Fruit fly (Drosophila melanogaster) whole organism, adult: ENCODE results near the gene CG11035.

Source experiments
- CG11617 ChIP-seq: fragments of 200-800 bp; sonication (Bioruptor generic); optimal IDR thresholded peaks from 2 replicates; lab custom pipeline; 2017; ENCODE audit warnings: mild to moderate bottlenecking, missing biosample characterization, missing genetic modification reagents, missing genetic modification characterization
- CG1620 ChIP-seq: fragments of 200-800 bp; sonication (Bioruptor generic); optimal IDR thresholded peaks from 2 replicates; lab custom pipeline; 2016; ENCODE audit warnings: missing biosample characterization, missing genetic modification characterization
- CG33017 ChIP-seq: fragments of 200-800 bp; sonication (Bioruptor generic); optimal IDR thresholded peaks from 2 replicates; lab custom pipeline; 2018; ENCODE audit warnings: missing biosample characterization, mild to moderate bottlenecking, missing genetic modification characterization, moderate library complexity
- CG7101 ChIP-seq: fragments of 200-800 bp; sonication (Bioruptor generic); optimal IDR thresholded peaks from 2 replicates; lab custom pipeline; 2018; ENCODE audit warnings: missing biosample characterization, mild to moderate bottlenecking, missing genetic modification characterization, moderate library complexity
- Clk ChIP-seq: fragments of 200-800 bp; sonication (Bioruptor generic); optimal IDR thresholded peaks from 2 replicates; lab custom pipeline; 2017; ENCODE audit warnings: missing biosample characterization, missing genetic modification characterization
- Crg-1 ChIP-seq: fragments of 200-800 bp; sonication (Bioruptor generic); optimal IDR thresholded peaks from 2 replicates; lab custom pipeline; 2016; ENCODE audit warnings: missing biosample characterization, missing genetic modification characterization
- Hr96 ChIP-seq: fragments of 200-800 bp; sonication (Bioruptor generic); optimal IDR thresholded peaks from 2 replicates; lab custom pipeline; 2016; ENCODE audit warnings: missing biosample characterization, missing genetic modification characterization
- Mnt ChIP-seq: fragments of 200-800 bp; sonication (Bioruptor generic); optimal IDR thresholded peaks from 2 replicates; lab custom pipeline; 2016; ENCODE audit warnings: missing biosample characterization, mild to moderate bottlenecking, missing genetic modification characterization
- bab1 ChIP-seq: fragments of 200-800 bp; sonication (Bioruptor generic); optimal IDR thresholded peaks from 3 replicates; lab custom pipeline; 2019; ENCODE audit warnings: missing biosample characterization, mild to moderate bottlenecking, missing genetic modification characterization, moderate library complexity
- cnc ChIP-seq, 2 experiments: fragments of >200 bp; optimal IDR thresholded peaks; 2 replicates each; lab custom pipeline; 2017
- kay ChIP-seq: fragments of 200-800 bp; sonication (Bioruptor generic); peaks from one replicate; lab custom pipeline; 2016; ENCODE audit warnings: missing biosample characterization, missing genetic modification characterization, borderline replicate concordance
- ovo ChIP-seq: fragments of 200-800 bp; sonication (Bioruptor generic); optimal IDR thresholded peaks from 2 replicates; lab custom pipeline; 2016; ENCODE audit warnings: missing biosample characterization, missing genetic modification characterization
- tj ChIP-seq: fragments of 200-800 bp; sonication (Bioruptor generic); optimal IDR thresholded peaks from 3 replicates; lab custom pipeline; 2017; ENCODE audit warnings: missing biosample characterization, mild to moderate bottlenecking, missing genetic modification characterization, moderate library complexity

CG11035 gene

dm6 chr3R:7990799-7991423 is 41.9 kb downstream of the CG11035 start:
- TF ChIP-seq ovo (GFP tag; lab: Kevin White, UChicago) (no peak), Crg-1 (no peak), Mnt (GFP tag; lab: Kevin White, UChicago) (no peak), kay (no peak), cnc (optimal IDR thresholded peaks at IDR 0.05; lab: Kevin White, UChicago) (no peak), CG1620 (GFP tag; lab: Kevin White, UChicago) (no peak), CG11617 (GFP tag; lab: Kevin White, UChicago) (no peak)

- TF ChIP-seq CG33017 (no peak), Hr96 (GFP tag; lab: Kevin White, UChicago) (no peak), CG7101 (tag; lab: Kevin White, UChicago) (no peak), kay (no peak), Crg-1 (no peak), ovo (GFP tag; lab: Kevin White, UChicago) (no peak), tj (GFP tag; lab: Kevin White, UChicago) (no peak), cnc (optimal IDR thresholded peaks at IDR 0.05; lab: Kevin White, UChicago) (no peak), CG11617 (GFP tag; lab: Kevin White, UChicago) (no peak), bab1 (no peak)
Measured at dm6 chr3R:7990257-7990656, 42.6 kb downstream of the CG11035 start.

- TF ChIP-seq Clk (GFP tag; lab: Kevin White, UChicago), result no peak
- TF ChIP-seq bab1, result peak; percentile 52
Measured at dm6 chr3R:7981396-7981795, 51.4 kb downstream of the CG11035 start.
